Fruit fly (Drosophila melanogaster) ovary, adult (tissue): ENCODE measurements around the gene Atet.
A peak's percentile ranks its signal among the peaks of the same experiment; 100 is the strongest.

Source experiments
- CG17801 ChIP-seq: fragments of 200-800 bp; optimal IDR thresholded peaks from 2 replicates; lab custom pipeline; 2019; ENCODE audit warnings: missing biosample characterization, mild to moderate bottlenecking, missing genetic modification characterization, moderate library complexity; ENCODE audit not compliant: partially characterized antibody

Atet gene

dm6 chr2L:4366652-4367051, 32.9 kb downstream of the Atet start:
- no peak for TF ChIP-seq CG17801 (GFP tag; lab: Kevin White, UChicago)

DNA sequence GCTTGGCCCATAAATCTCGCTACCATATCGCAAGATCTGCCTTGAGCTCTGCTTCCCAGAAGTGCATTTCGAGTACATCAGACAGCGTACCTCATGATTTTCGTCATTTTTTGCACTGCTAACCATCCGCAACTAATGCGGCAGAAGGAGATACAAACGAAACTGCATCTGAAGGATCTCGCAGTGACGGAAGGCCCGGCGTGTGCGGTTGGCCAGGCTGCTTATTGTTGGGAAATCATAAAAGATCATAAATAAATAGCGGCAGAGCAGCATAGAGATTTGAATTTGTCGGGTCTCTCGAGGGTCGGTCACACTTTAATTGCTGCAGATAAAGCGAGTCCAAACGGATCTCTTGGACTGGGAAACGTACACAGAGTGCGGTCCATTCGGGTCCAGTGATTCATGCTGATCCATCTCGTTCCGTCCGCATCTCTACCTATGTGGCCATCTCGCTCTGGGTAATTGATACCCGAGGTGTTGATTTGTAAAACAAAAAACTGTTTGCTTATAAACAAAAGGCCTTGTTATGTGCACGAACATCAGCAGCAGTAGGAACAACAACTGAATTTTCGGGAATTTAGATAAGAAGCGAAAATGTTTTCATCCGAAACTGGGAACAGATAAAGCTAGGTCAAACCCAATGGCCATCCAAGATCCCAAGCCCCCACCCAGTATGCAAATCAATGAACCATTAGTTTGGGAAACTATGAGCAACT, 35.0 kb downstream of the Atet start:
- TF ChIP-seq CG17801 (GFP tag; lab: Kevin White, UChicago) = no peak

DNA sequence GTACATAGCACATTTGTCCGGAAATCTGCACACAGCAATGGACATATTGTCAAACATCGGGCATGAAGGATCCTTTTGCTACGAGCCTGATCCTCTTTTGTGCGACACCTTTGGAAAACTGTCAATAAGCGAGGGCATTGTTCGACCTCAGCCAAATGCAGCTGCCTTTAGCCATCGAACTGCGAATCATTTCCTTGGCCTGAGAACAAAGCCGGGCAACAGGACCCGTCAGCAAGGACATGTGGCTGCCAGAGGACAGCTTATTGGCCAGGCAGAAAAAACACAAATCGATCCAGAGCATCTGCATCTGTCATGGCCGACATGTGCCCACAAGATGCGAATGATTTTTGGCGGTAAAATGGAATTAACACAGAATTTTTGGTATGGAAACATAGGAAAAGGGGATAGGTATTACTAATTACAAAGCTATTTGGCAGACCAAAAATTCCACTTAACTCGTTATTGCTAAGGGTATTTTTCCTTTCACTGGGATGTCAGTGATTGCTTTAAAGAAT, 36.4 kb downstream of the Atet start:
- no peak for TF ChIP-seq CG17801 (GFP tag; lab: Kevin White, UChicago)

DNA sequence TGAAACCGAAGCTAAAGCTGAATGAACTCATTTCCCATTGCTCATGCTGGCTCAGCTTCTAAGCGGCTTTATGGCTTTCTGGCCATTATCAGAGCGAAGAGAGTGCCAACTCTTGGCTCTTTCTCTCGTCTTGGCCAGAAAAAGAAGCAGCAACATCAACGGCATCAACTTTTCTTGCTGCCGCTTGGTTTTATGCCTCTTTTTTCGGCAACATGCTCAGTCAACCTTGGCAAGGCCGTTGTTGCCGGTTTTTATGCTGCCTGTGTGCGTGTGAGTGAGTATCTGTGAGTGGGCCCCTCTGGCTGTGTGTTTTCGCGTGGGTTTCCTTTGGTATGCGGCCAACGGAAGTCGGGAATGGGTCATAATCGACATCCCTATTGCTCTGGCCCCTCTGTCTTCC, 36.9 kb downstream of the Atet start:
- TF ChIP-seq CG17801 (GFP tag; lab: Kevin White, UChicago) = no peak

- TF ChIP-seq CG17801 (GFP tag; lab: Kevin White, UChicago) = peak; percentile 36
Observed at dm6 chr2L:4371516-4372136, 37.9 kb downstream of the Atet start.

dm6 chr2L:4372802-4373570, 39.3 kb downstream of the Atet start:
- TF ChIP-seq CG17801 (GFP tag; lab: Kevin White, UChicago) = no peak

- TF ChIP-seq CG17801 (GFP tag; lab: Kevin White, UChicago) = no peak
Observed at dm6 chr2L:4375035-4376009, 41.6 kb downstream of the Atet start.

DNA sequence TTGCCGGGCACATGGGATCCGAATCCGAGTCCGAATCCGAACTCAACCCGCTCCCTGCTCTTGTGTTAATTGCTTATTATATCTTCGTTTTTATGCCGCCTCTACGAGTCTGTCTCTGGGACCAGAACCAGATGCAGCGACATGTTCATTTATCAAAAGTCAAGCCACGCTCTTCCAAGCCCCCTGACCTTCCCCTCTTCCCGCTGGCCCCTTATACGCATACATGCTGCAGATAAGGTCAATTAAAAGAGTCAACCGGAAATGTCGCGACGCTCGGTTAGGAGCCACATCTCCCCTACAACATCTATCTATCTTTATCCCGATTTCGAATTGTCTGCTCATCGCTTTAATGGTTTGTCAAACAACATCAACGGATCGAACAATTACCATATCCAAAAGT, 44.0 kb downstream of the Atet start:
- no peak for TF ChIP-seq CG17801 (GFP tag; lab: Kevin White, UChicago)

DNA sequence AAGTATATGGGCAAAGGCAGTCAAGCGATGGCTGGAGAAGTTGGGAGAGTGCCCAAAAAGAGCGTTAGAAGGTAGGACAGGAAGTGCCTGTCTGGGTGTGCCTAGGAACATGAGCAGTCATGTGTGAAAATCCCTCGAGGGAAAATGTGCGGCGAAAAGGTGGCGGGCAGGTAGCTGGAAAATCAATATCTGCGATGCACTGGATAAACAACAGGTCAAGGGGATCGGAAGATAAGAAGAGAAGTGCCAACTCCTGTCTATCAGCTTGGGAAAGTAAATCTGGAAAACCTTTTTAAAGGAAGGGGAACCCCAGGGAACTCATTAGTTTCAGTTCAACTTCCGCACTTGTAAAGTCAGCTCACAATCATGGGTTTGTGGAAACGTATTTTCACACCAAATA, 44.7 kb downstream of the Atet start:
- TF ChIP-seq CG17801 (GFP tag; lab: Kevin White, UChicago) = no peak

DNA sequence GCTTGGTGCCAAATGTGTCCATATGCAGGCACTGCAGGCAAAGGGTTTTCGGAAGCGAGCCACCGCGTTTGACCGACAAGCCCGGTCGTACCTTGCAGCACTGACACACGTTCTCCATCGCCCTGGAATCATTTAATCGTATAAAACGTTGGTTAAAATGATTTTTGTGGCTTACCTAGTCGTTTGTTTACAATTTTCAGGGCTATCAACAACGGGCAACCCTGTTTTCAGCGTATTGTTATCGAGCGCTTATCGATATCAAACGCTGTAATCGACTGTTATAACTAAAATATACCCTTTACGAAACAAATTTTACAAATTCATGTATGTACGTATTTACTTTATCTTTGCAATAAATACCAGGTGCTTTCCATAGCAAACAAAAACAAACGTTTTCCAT, 48.8 kb downstream of the Atet start, which contains the start of gene CG17612:
Gene CG17612, minus strand, starts transcription at position 214 of the 400 bp plus-strand sequence.
- TF ChIP-seq CG17801 (GFP tag; lab: Kevin White, UChicago) = no peak

- no peak for TF ChIP-seq CG17801 (GFP tag; lab: Kevin White, UChicago)
Observed at dm6 chr2L:4385387-4386279, 51.9 kb downstream of the Atet start, which contains the start of gene Vps53. Gene Vps53 (minus strand): TSS chr2L:4386062.

dm6 chr2L:4386926-4387550, 53.3 kb downstream of the Atet start, which contains the start of gene Psf2:
Gene Psf2 (minus strand): TSS chr2L:4387356.
- TF ChIP-seq CG17801 (GFP tag; lab: Kevin White, UChicago) = no peak

DNA sequence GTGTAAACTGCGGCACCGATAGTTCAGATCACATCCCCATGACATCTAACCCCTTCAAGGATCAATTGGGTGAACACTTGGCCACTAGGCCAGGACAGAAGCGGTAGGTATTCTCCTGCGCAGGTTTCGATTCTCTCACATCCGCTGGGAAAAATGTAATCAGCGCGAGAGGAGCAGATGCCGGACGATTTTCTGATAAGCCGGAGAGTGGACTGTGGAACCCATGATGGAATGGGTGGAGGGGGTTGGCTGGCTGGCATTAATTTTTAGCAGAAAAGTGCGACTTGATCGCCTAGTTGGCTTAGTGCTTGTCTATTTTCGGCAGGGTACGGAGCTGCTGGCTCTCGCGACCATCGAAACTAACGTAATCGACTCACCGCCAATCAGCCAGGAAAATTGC, 54.3 kb downstream of the Atet start, which contains the start of gene Tps1:
Gene Tps1, plus strand, starts transcription at position 301 of the 400 bp plus-strand sequence.
- TF ChIP-seq CG17801 (GFP tag; lab: Kevin White, UChicago) = no peak
